Worm (Caenorhabditis elegans) whole organism, mixed stage, embryonic: ENCODE measurements around the gene clh-4.

Experiments used
- nhr-76 ChIP-seq: sonication (generic microtip); optimal IDR thresholded peaks from 2 replicates; lab custom pipeline; 2017; ENCODE audit warnings: missing biosample characterization, missing genetic modification characterization
- unc-120 ChIP-seq: sonication (generic microtip); optimal IDR thresholded peaks from 2 replicates; lab custom pipeline; 2017; ENCODE audit warnings: missing genetic modification characterization, missing compliant biosample characterization; ENCODE audit not compliant: poor library complexity, severe bottlenecking

ce11 chrX:4147600-4148448, 47.5 kb upstream of the clh-4 start:
- TF ChIP-seq unc-120 (tag; lab: Kevin White, UChicago): no peak
- TF ChIP-seq nhr-76 (tag; lab: Kevin White, UChicago): no peak
